Worm (Caenorhabditis elegans) whole organism, young adult: ENCODE data around the gene T09F5.20.

ENCODE experiments used
- B0336.3 ChIP-seq: fragments of 200-800 bp; sonication (Bioruptor generic); IDR thresholded peaks from 2 replicates; pipeline ENCODE4 v1.3.6; 2022; ENCODE audit warnings: missing genetic modification characterization, missing compliant biosample characterization
- K12H6.12 ChIP-seq: fragments of 200-800 bp; sonication (Bioruptor generic); optimal IDR thresholded peaks from 2 replicates; lab custom pipeline; 2018; ENCODE audit warnings: mild to moderate bottlenecking, missing genetic modification characterization, missing compliant biosample characterization
- Y53G8AR.9 ChIP-seq: fragments of 200-800 bp; sonication (Bioruptor generic); conservative IDR thresholded peaks from 2 replicates; pipeline ENCODE4 v1.3.6; 2022; ENCODE audit warnings: missing genetic modification reagents, missing genetic modification characterization, missing compliant biosample characterization
- dpl-1 ChIP-seq: fragments of 150-350 bp; optimal IDR thresholded peaks from 2 replicates; lab custom pipeline; 2014; ENCODE audit warnings: missing biosample characterization, missing genetic modification reagents, missing genetic modification characterization
- hrde-1 ChIP-seq: sonication (generic microtip); optimal IDR thresholded peaks from 2 replicates; lab custom pipeline; 2016; ENCODE audit warnings: missing genetic modification characterization, mild to moderate bottlenecking, missing compliant biosample characterization, moderate library complexity, missing genotype, missing genetic modification reagents, borderline replicate concordance
- lin-26 ChIP-seq: fragments of 200-800 bp; sonication (Bioruptor generic); IDR thresholded peaks from 2 replicates; pipeline ENCODE4 v1.3.6; 2022; ENCODE audit warnings: missing genetic modification reagents, missing genetic modification characterization, missing compliant biosample characterization
- madf-8 ChIP-seq: fragments of 200-800 bp; sonication (Bioruptor generic); conservative IDR thresholded peaks from 2 replicates; pipeline ENCODE4 v1.3.6; 2022; ENCODE audit warnings: missing genetic modification reagents, missing genetic modification characterization, missing compliant biosample characterization
- snpc-4 ChIP-seq, 5 experiments: fragments of 150-350 bp in 1 of 5; sonication (generic microtip) in 4 of 5; optimal IDR thresholded peaks; 2 replicates each; lab custom pipeline; 2014 to 2018; ENCODE audit warnings: missing genetic modification characterization in 5 of 5, missing biosample characterization in 3 of 5, antibody characterized with exemption in 2 of 5, mild to moderate bottlenecking in 2 of 5, missing compliant biosample characterization in 2 of 5, missing genotype in 2 of 5, moderate library complexity in 2 of 5, missing genetic modification reagents in 1 of 5
- tbp1 ChIP-seq: fragments of 200-800 bp; sonication (Bioruptor generic); optimal IDR thresholded peaks from 2 replicates; lab custom pipeline; 2018; ENCODE audit warnings: mild to moderate bottlenecking, missing genetic modification characterization, missing compliant biosample characterization
- unc-130 ChIP-seq: sonication (generic microtip); optimal IDR thresholded peaks from 2 replicates; lab custom pipeline; 2016; ENCODE audit warnings: missing genetic modification reagents, missing genetic modification characterization, missing compliant biosample characterization

ce11 chrV:15127955-15128354, 19.7 kb downstream of the T09F5.20 start, which contains the start of gene srr-7:
- TF ChIP-seq dpl-1 (GFP tag; lab: Kevin White, UChicago): no peak
- no peak for TF ChIP-seq K12H6.12
- TF ChIP-seq Y53G8AR.9: no peak
- no peak for TF ChIP-seq B0336.3 (GFP tag; lab: Robert Waterston, UW)
- TF ChIP-seq snpc-4 (GFP tag; optimal IDR thresholded peaks at IDR 0.05; lab: Kevin White, UChicago): no peak
- no peak for TF ChIP-seq snpc-4 (tag; optimal IDR thresholded peaks at IDR 0.05; lab: Kevin White, UChicago)
- no peak for TF ChIP-seq hrde-1 (tag; lab: Kevin White, UChicago)
- no peak for TF ChIP-seq madf-8 (GFP tag; lab: Robert Waterston, UW)
- no peak for TF ChIP-seq lin-26 (GFP tag; lab: Robert Waterston, UW)
- TF ChIP-seq tbp1 (GFP tag; lab: Kevin White, UChicago): no peak
- TF ChIP-seq unc-130 (GFP tag; lab: Kevin White, UChicago): no peak
